4 fruit fly cellular contexts compared by ENCODE assay signal in genomic region chr3L:2494183-2494541, dm6.
TF ChIP-seq lines count a peak whose summit lies in the region.

No protein-coding gene starts in this region.

TF ChIP-seq in whole organism, adult, 20 proteins besides CTCF, POLR2A, EP300 and RAD21 (continued from another document):
- TF ChIP-seq Crg-1 (GFP tag; optimal IDR thresholded peaks at IDR 0.05; lab: Kevin White, UChicago) (peak; percentile 76), ovo (GFP tag; optimal IDR thresholded peaks at IDR 0.05; lab: Kevin White, UChicago) (peak; percentile 72)

TF ChIP-seq in whole organism, embryonic, 481 proteins besides CTCF, POLR2A, EP300 and RAD21 (continued from another document and continues in another):
- TF ChIP-seq CG4854 (GFP tag; optimal IDR thresholded peaks at IDR 0.05; lab: Kevin White, UChicago) (peak; percentile 82), CkIIα-i1 (GFP tag; IDR thresholded peaks at IDR 0.05; lab: Robert Waterston, UW) (peak; percentile 58; the same call in 1 of the 2 replicates), oc (tag; optimal IDR thresholded peaks at IDR 0.05; lab: Kevin White, UChicago) (peak; percentile 43), Ets97D (GFP tag; optimal IDR thresholded peaks at IDR 0.05; lab: Kevin White, UChicago) (peak; percentile 40), Hmx (GFP tag; optimal IDR thresholded peaks at IDR 0.05; lab: Kevin White, UChicago) (peak; percentile 15), CG3847 (GFP tag; IDR thresholded peaks at IDR 0.05; lab: Robert Waterston, UW) (peak; percentile 90), Ssrp (tag; optimal IDR thresholded peaks at IDR 0.05; lab: Kevin White, UChicago) (peak; percentile 54), CG15696 (tag; optimal IDR thresholded peaks at IDR 0.05; lab: Kevin White, UChicago) (peak; percentile 87), H15 (GFP tag; IDR thresholded peaks at IDR 0.05; lab: Robert Waterston, UW) (peak; percentile 87), CG1647 (GFP tag; optimal IDR thresholded peaks at IDR 0.05; lab: Kevin White, UChicago) (peak; percentile 83), CG16815 (GFP tag; optimal IDR thresholded peaks at IDR 0.05; lab: Kevin White, UChicago) (peak; percentile 50), CG10959 (GFP tag; IDR thresholded peaks at IDR 0.05; lab: Robert Waterston, UW) (peak; percentile 82), trh (GFP tag; optimal IDR thresholded peaks at IDR 0.05; lab: Kevin White, UChicago) (peak; percentile 12), croc (GFP tag; conservative IDR thresholded peaks at IDR 0.05; lab: Robert Waterston, UW) (peak; percentile 77), ATbp (GFP tag; optimal IDR thresholded peaks at IDR 0.05; lab: Kevin White, UChicago) (peak; percentile 35), MBD-R2 (GFP tag; IDR thresholded peaks at IDR 0.05; lab: Robert Waterston, UW) (peak; percentile 88), CG7556 (GFP tag; optimal IDR thresholded peaks at IDR 0.05; lab: Kevin White, UChicago) (peak; percentile 83), Doc2 (GFP tag; IDR thresholded peaks at IDR 0.05; lab: Robert Waterston, UW) (peak; percentile 62; the same call in 1 of the 2 replicates), CG14441 (GFP tag; IDR thresholded peaks at IDR 0.05; lab: Robert Waterston, UW) (peak; percentile 93), jigr1 (GFP tag; IDR thresholded peaks at IDR 0.05; lab: Robert Waterston, UW) (peak; percentile 75; the same call in 2 of the 3 replicates), toy (GFP tag; IDR thresholded peaks at IDR 0.05; lab: Robert Waterston, UW) (peak; percentile 91), CG10565 (GFP tag; optimal IDR thresholded peaks at IDR 0.05; lab: Kevin White, UChicago) (peak; percentile 47), CG15073 (GFP tag; optimal IDR thresholded peaks at IDR 0.05; lab: Kevin White, UChicago) (no peak), Sox102F (GFP tag; optimal IDR thresholded peaks at IDR 0.05; lab: Kevin White, UChicago) (peak; percentile 73), CG15269 (tag; optimal IDR thresholded peaks at IDR 0.05; lab: Kevin White, UChicago) (peak; percentile 85), CG10209 (GFP tag; optimal IDR thresholded peaks at IDR 0.05; lab: Kevin White, UChicago) (peak; percentile 79), kni (GFP tag; optimal IDR thresholded peaks at IDR 0.05; lab: Kevin White, UChicago) (no peak), caup (GFP tag; optimal IDR thresholded peaks at IDR 0.05; lab: Kevin White, UChicago; ENCODE audit: severe bottlenecking) (peak; percentile 88), CG30020 (tag; optimal IDR thresholded peaks at IDR 0.05; lab: Kevin White, UChicago) (peak; percentile 11), dysf (GFP tag; IDR thresholded peaks at IDR 0.05; lab: Robert Waterston, UW) (peak; percentile 95), bigmax (GFP tag; optimal IDR thresholded peaks at IDR 0.05; lab: Kevin White, UChicago) (no peak), tna (GFP tag; IDR thresholded peaks at IDR 0.05; lab: Robert Waterston, UW; ENCODE audit: partially characterized antibody) (no peak), h (optimal IDR thresholded peaks at IDR 0.05; lab: Kevin White, UChicago) (no peak), Atf6 (GFP tag; IDR thresholded peaks at IDR 0.05; lab: Robert Waterston, UW) (peak; percentile 93), Ets65A (GFP tag; lab: Kevin White, UChicago) (peak; percentile 97), Awh (GFP tag; IDR thresholded peaks at IDR 0.05; lab: Robert Waterston, UW) (peak; percentile 79), nerfin-1 (tag; optimal IDR thresholded peaks at IDR 0.05; lab: Kevin White, UChicago) (peak; percentile 76), Scr (GFP tag; IDR thresholded peaks at IDR 0.05; lab: Robert Waterston, UW; ENCODE audit: partially characterized antibody) (no peak), ttk (GFP tag; IDR thresholded peaks at IDR 0.05; lab: Robert Waterston, UW) (peak; percentile 87), bcd (GFP tag; optimal IDR thresholded peaks at IDR 0.05; lab: Kevin White, UChicago) (peak; percentile 86), Lpt (GFP tag; optimal IDR thresholded peaks at IDR 0.05; lab: Kevin White, UChicago) (no peak), kah (GFP tag; optimal IDR thresholded peaks at IDR 0.05; lab: Kevin White, UChicago) (peak; percentile 66), CG7786 (GFP tag; optimal IDR thresholded peaks at IDR 0.05; lab: Kevin White, UChicago) (peak; percentile 71)

TF ChIP-seq in whole organism, prepupa, 60 proteins besides CTCF, POLR2A, EP300 and RAD21 (continued from another document):
- TF ChIP-seq topi (GFP tag; optimal IDR thresholded peaks at IDR 0.05; lab: Kevin White, UChicago) (peak; percentile 95), CG10631 (GFP tag; optimal IDR thresholded peaks at IDR 0.05; lab: Kevin White, UChicago) (peak; percentile 77), CG1621 (tag; optimal IDR thresholded peaks at IDR 0.05; lab: Kevin White, UChicago) (peak; percentile 61), salr (GFP tag; optimal IDR thresholded peaks at IDR 0.05; lab: Kevin White, UChicago) (peak; percentile 54 to 58), esn (GFP tag; optimal IDR thresholded peaks at IDR 0.05; lab: Kevin White, UChicago) (peak; percentile 93), achi (GFP tag; optimal IDR thresholded peaks at IDR 0.05; lab: Kevin White, UChicago) (peak; percentile 81), CG6808 (GFP tag; optimal IDR thresholded peaks at IDR 0.05; lab: Kevin White, UChicago) (peak; percentile 87), CG6163 (GFP tag; IDR thresholded peaks at IDR 0.05; lab: Robert Waterston, UW) (peak; percentile 95), Met (GFP tag; optimal IDR thresholded peaks at IDR 0.05; lab: Kevin White, UChicago) (peak; percentile 89), CG11294 (GFP tag; IDR thresholded peaks at IDR 0.05; lab: Robert Waterston, UW) (peak; percentile 82), fd59A (GFP tag; optimal IDR thresholded peaks at IDR 0.05; lab: Kevin White, UChicago) (peak; percentile 40), net (GFP tag; optimal IDR thresholded peaks at IDR 0.05; lab: Kevin White, UChicago) (peak; percentile 82), cyc (GFP tag; optimal IDR thresholded peaks at IDR 0.05; lab: Kevin White, UChicago) (peak; percentile 91), CG4318 (GFP tag; optimal IDR thresholded peaks at IDR 0.05; lab: Kevin White, UChicago) (peak; percentile 65), Sox14 (GFP tag; optimal IDR thresholded peaks at IDR 0.05; lab: Kevin White, UChicago) (peak; percentile 86), Ets21C (GFP tag; optimal IDR thresholded peaks at IDR 0.05; lab: Kevin White, UChicago) (peak; percentile 79), Lpt (GFP tag; optimal IDR thresholded peaks at IDR 0.05; lab: Kevin White, UChicago) (peak; percentile 63), Eip93F (GFP tag; optimal IDR thresholded peaks at IDR 0.05; lab: Kevin White, UChicago) (peak; percentile 89), Ets96B (tag; optimal IDR thresholded peaks at IDR 0.05; lab: Kevin White, UChicago) (peak; percentile 88), CG8632 (GFP tag; optimal IDR thresholded peaks at IDR 0.05; lab: Kevin White, UChicago) (peak; percentile 84), lz (GFP tag; optimal IDR thresholded peaks at IDR 0.05; lab: Kevin White, UChicago) (peak; percentile 91), fd85E (GFP tag; optimal IDR thresholded peaks at IDR 0.05; lab: Kevin White, UChicago) (peak; percentile 78), eg (GFP tag; IDR thresholded peaks at IDR 0.05; lab: Robert Waterston, UW) (peak; percentile 90), CG7368 (GFP tag; optimal IDR thresholded peaks at IDR 0.05; lab: Kevin White, UChicago) (peak; percentile 92), Sox102F (GFP tag; optimal IDR thresholded peaks at IDR 0.05; lab: Kevin White, UChicago) (peak; percentile 86), CG11902 (GFP tag; optimal IDR thresholded peaks at IDR 0.05; lab: Kevin White, UChicago) (peak; percentile 82), CG9139 (GFP tag; optimal IDR thresholded peaks at IDR 0.05; lab: Kevin White, UChicago) (peak; percentile 87), Sox15 (GFP tag; optimal IDR thresholded peaks at IDR 0.05; lab: Kevin White, UChicago) (peak; percentile 78), Blimp-1 (GFP tag; optimal IDR thresholded peaks at IDR 0.05; lab: Kevin White, UChicago) (peak; percentile 88), Eip78C (GFP tag; lab: Kevin White, UChicago) (peak; percentile 98), Hr4 (GFP tag; optimal IDR thresholded peaks at IDR 0.05; lab: Kevin White, UChicago) (peak; percentile 76), acj6 (GFP tag; optimal IDR thresholded peaks at IDR 0.05; lab: Kevin White, UChicago) (peak; percentile 83), CG6792 (GFP tag; optimal IDR thresholded peaks at IDR 0.05; lab: Kevin White, UChicago) (peak; percentile 89), CG3919 (GFP tag; optimal IDR thresholded peaks at IDR 0.05; lab: Kevin White, UChicago) (peak; percentile 94), CG16779 (tag; optimal IDR thresholded peaks at IDR 0.05; lab: Kevin White, UChicago) (peak; percentile 89), CG6276 (GFP tag; optimal IDR thresholded peaks at IDR 0.05; lab: Kevin White, UChicago) (peak; percentile 81), CG6854 (GFP tag; optimal IDR thresholded peaks at IDR 0.05; lab: Kevin White, UChicago) (peak; percentile 92), CG8119 (GFP tag; IDR thresholded peaks at IDR 0.05; lab: Robert Waterston, UW) (peak; percentile 87), CG32006 (GFP tag; optimal IDR thresholded peaks at IDR 0.05; lab: Kevin White, UChicago) (peak; percentile 77), Hr38 (GFP tag; optimal IDR thresholded peaks at IDR 0.05; lab: Kevin White, UChicago) (no peak), CG31627 (GFP tag; optimal IDR thresholded peaks at IDR 0.05; lab: Kevin White, UChicago) (peak; percentile 86)

TF ChIP-seq in whole organism, wandering third instar larva, 38 proteins besides CTCF, POLR2A, EP300 and RAD21 (continued from another document):
- no peak for TF ChIP-seq Dfd (GFP tag; optimal IDR thresholded peaks at IDR 0.05; lab: Kevin White, UChicago)
- peak; percentile 94 to 99 for TF ChIP-seq foxo (GFP tag; optimal IDR thresholded peaks at IDR 0.05; lab: Kevin White, UChicago)
- TF ChIP-seq rgr (GFP tag; optimal IDR thresholded peaks at IDR 0.05; lab: Kevin White, UChicago) = peak; percentile 95
- TF ChIP-seq CG32264 (GFP tag; optimal IDR thresholded peaks at IDR 0.05; lab: Kevin White, UChicago) = peak; percentile 96
- peak; percentile 82 for TF ChIP-seq Hr83 (GFP tag; optimal IDR thresholded peaks at IDR 0.05; lab: Kevin White, UChicago; ENCODE audit: poor library complexity, severe bottlenecking)
- peak; percentile 90 for TF ChIP-seq brk (GFP tag; optimal IDR thresholded peaks at IDR 0.05; lab: Kevin White, UChicago)
- TF ChIP-seq h (GFP tag; optimal IDR thresholded peaks at IDR 0.05; lab: Kevin White, UChicago) = peak; percentile 99
- no peak for TF ChIP-seq Hr78 (GFP tag; optimal IDR thresholded peaks at IDR 0.05; lab: Kevin White, UChicago)
- peak; percentile 90 for TF ChIP-seq dmrt93B (GFP tag; optimal IDR thresholded peaks at IDR 0.05; lab: Kevin White, UChicago)
- no peak for TF ChIP-seq usp (GFP tag; optimal IDR thresholded peaks at IDR 0.05; lab: Kevin White, UChicago)
- peak; percentile 30 for TF ChIP-seq GATAd (GFP tag; optimal IDR thresholded peaks at IDR 0.05; lab: Kevin White, UChicago)
- TF ChIP-seq dsf (GFP tag; optimal IDR thresholded peaks at IDR 0.05; lab: Kevin White, UChicago; ENCODE audit: borderline replicate concordance) = peak; percentile 66
- peak; percentile 96 for TF ChIP-seq sage (GFP tag; optimal IDR thresholded peaks at IDR 0.05; lab: Kevin White, UChicago)
- TF ChIP-seq CG9705 (GFP tag; optimal IDR thresholded peaks at IDR 0.05; lab: Kevin White, UChicago) = peak; percentile 61
- TF ChIP-seq ey (GFP tag; optimal IDR thresholded peaks at IDR 0.05; lab: Kevin White, UChicago) = peak; percentile 93
- peak; percentile 91 for TF ChIP-seq OdsH (GFP tag; optimal IDR thresholded peaks at IDR 0.05; lab: Kevin White, UChicago)
